Worm (Caenorhabditis elegans) whole organism, L3 larva: ENCODE data around the gene ZK177.11.

Source experiments
- R02D3.7 ChIP-seq: fragments of 150-350 bp; optimal IDR thresholded peaks from 2 replicates; lab custom pipeline; 2014; ENCODE audit warnings: missing biosample characterization, missing genetic modification characterization
- ZK546.5 ChIP-seq: sonication (generic microtip); optimal IDR thresholded peaks from 2 replicates; lab custom pipeline; 2017; ENCODE audit warnings: missing biosample characterization, missing genetic modification characterization
- ama-1 ChIP-seq: fragments of 150-350 bp; optimal IDR thresholded peaks from 2 replicates; lab custom pipeline; 2018
- ceh-16 ChIP-seq: sonication (generic microtip); optimal IDR thresholded peaks from 2 replicates; lab custom pipeline; 2017; ENCODE audit warnings: missing biosample characterization, missing genetic modification characterization
- ceh-28 ChIP-seq: fragments of 150-350 bp; optimal IDR thresholded peaks from 2 replicates; lab custom pipeline; 2014; ENCODE audit warnings: missing biosample characterization, missing genetic modification reagents, missing genetic modification characterization
- ceh-82 ChIP-seq: fragments of 150-350 bp; optimal IDR thresholded peaks from 2 replicates; lab custom pipeline; 2014; ENCODE audit warnings: missing biosample characterization, missing genetic modification characterization
- ceh-9 ChIP-seq: sonication (generic microtip); optimal IDR thresholded peaks from 2 replicates; lab custom pipeline; 2018; ENCODE audit warnings: missing biosample characterization, missing genetic modification characterization
- daf-12 ChIP-seq: fragments of 150-350 bp; optimal IDR thresholded peaks from 2 replicates; lab custom pipeline; 2014; ENCODE audit warnings: missing biosample characterization, missing genetic modification reagents, missing genetic modification characterization
- egl-5 ChIP-seq: fragments of 150-350 bp; optimal IDR thresholded peaks from 2 replicates; lab custom pipeline; 2017; ENCODE audit warnings: missing biosample characterization, missing genetic modification reagents, missing genetic modification characterization, inconsistent platforms
- elt-1 ChIP-seq: fragments of 150-350 bp; optimal IDR thresholded peaks from 2 replicates; lab custom pipeline; 2014; ENCODE audit warnings: missing biosample characterization, missing genetic modification characterization
- elt-2 ChIP-seq: sonication (generic microtip); optimal IDR thresholded peaks from 2 replicates; lab custom pipeline; 2016; ENCODE audit warnings: missing genetic modification reagents, mild to moderate bottlenecking, missing genetic modification characterization, missing compliant biosample characterization
- elt-3 ChIP-seq, 3 experiments: fragments of 150-350 bp in 1 of 3; sonication (generic microtip) in 2 of 3; optimal IDR thresholded peaks; 2 replicates in 2 of 3; 4 replicates in 1 of 3; lab custom pipeline; 2014 to 2017; ENCODE audit warnings: missing biosample characterization in 3 of 3, missing genetic modification characterization in 3 of 3
- eor-1 ChIP-seq, 2 experiments: fragments of 150-350 bp; optimal IDR thresholded peaks; 2 replicates each; lab custom pipeline; 2014 to 2018; ENCODE audit warnings: missing biosample characterization in 2 of 2, missing genetic modification characterization in 2 of 2
- fkh-2 ChIP-seq: fragments of 150-350 bp; optimal IDR thresholded peaks from 2 replicates; lab custom pipeline; 2014; ENCODE audit warnings: missing biosample characterization, missing genetic modification reagents, missing genetic modification characterization
- fos-1 ChIP-seq: fragments of 150-350 bp; optimal IDR thresholded peaks from 2 replicates; lab custom pipeline; 2014; ENCODE audit warnings: missing biosample characterization, missing genetic modification characterization
- hmg-11 ChIP-seq: sonication (generic microtip); optimal IDR thresholded peaks from 2 replicates; lab custom pipeline; 2016; ENCODE audit warnings: missing genetic modification characterization, missing compliant biosample characterization
- jun-1 ChIP-seq: fragments of 150-350 bp; optimal IDR thresholded peaks from 2 replicates; lab custom pipeline; 2014; ENCODE audit warnings: missing biosample characterization, missing genetic modification reagents, missing genetic modification characterization
- lin-15B ChIP-seq: fragments of 150-350 bp; optimal IDR thresholded peaks from 2 replicates; lab custom pipeline; 2014; ENCODE audit warnings: missing biosample characterization, missing genetic modification characterization
- lin-39 ChIP-seq: fragments of 150-350 bp; optimal IDR thresholded peaks from 2 replicates; lab custom pipeline; 2018; ENCODE audit warnings: missing biosample characterization, missing genetic modification reagents, missing genetic modification characterization
- lsy-12 ChIP-seq: sonication (generic microtip); optimal IDR thresholded peaks from 2 replicates; lab custom pipeline; 2016; ENCODE audit warnings: mild to moderate bottlenecking, missing genetic modification characterization, missing compliant biosample characterization
- mdl-1 ChIP-seq: fragments of 150-350 bp; optimal IDR thresholded peaks from 2 replicates; lab custom pipeline; 2014; ENCODE audit warnings: missing biosample characterization, missing genetic modification characterization
- mml-1 ChIP-seq: fragments of 150-350 bp; sonication (generic microtip); optimal IDR thresholded peaks from 3 replicates; lab custom pipeline; 2014; ENCODE audit warnings: missing biosample characterization, missing genetic modification characterization
- nfya-1 ChIP-seq: sonication (generic microtip); optimal IDR thresholded peaks from 2 replicates; lab custom pipeline; 2017; ENCODE audit warnings: missing genetic modification characterization, mild to moderate bottlenecking, missing compliant biosample characterization, antibody characterized with exemption, moderate library complexity; ENCODE audit not compliant: insufficient read depth
- nhr-12 ChIP-seq: fragments of 150-350 bp; optimal IDR thresholded peaks from 2 replicates; lab custom pipeline; 2014; ENCODE audit warnings: missing biosample characterization, missing genetic modification characterization
- nhr-237 ChIP-seq: fragments of 150-350 bp; optimal IDR thresholded peaks from 2 replicates; lab custom pipeline; 2014; ENCODE audit warnings: missing biosample characterization, missing genetic modification characterization
- nhr-67 ChIP-seq: fragments of 150-350 bp; optimal IDR thresholded peaks from 2 replicates; lab custom pipeline; 2014; ENCODE audit warnings: missing biosample characterization, missing genetic modification characterization
- nhr-76 ChIP-seq: fragments of 150-350 bp; sonication (generic microtip); optimal IDR thresholded peaks from 5 replicates; lab custom pipeline; 2014; ENCODE audit warnings: missing biosample characterization, missing genetic modification characterization
- nhr-77 ChIP-seq: fragments of 150-350 bp; optimal IDR thresholded peaks from 2 replicates; lab custom pipeline; 2014; ENCODE audit warnings: missing biosample characterization, missing genetic modification characterization
- pha-4 ChIP-seq: fragments of 150-350 bp; optimal IDR thresholded peaks from 2 replicates; lab custom pipeline; 2014; ENCODE audit warnings: missing biosample characterization, missing genetic modification reagents, missing genetic modification characterization
- pqm-1 ChIP-seq: fragments of 150-350 bp; optimal IDR thresholded peaks from 2 replicates; lab custom pipeline; 2017; ENCODE audit warnings: missing biosample characterization, missing genetic modification characterization, inconsistent platforms
- skn-1 ChIP-seq: fragments of 150-350 bp; optimal IDR thresholded peaks from 2 replicates; lab custom pipeline; 2014; ENCODE audit warnings: missing biosample characterization, missing genetic modification characterization
- snpc-4 ChIP-seq: fragments of 150-350 bp; optimal IDR thresholded peaks from 2 replicates; lab custom pipeline; 2014; ENCODE audit warnings: missing biosample characterization, missing genetic modification characterization
- unc-62 ChIP-seq: fragments of 150-350 bp; sonication (generic microtip); optimal IDR thresholded peaks from 4 replicates; lab custom pipeline; 2014; ENCODE audit warnings: missing biosample characterization, missing genetic modification reagents, missing genetic modification characterization
- zag-1 ChIP-seq: fragments of 150-350 bp; optimal IDR thresholded peaks from 2 replicates; lab custom pipeline; 2014; ENCODE audit warnings: missing biosample characterization, missing genetic modification characterization
- ztf-11 ChIP-seq: fragments of 150-350 bp; optimal IDR thresholded peaks from 2 replicates; lab custom pipeline; 2014; ENCODE audit warnings: missing biosample characterization, missing genetic modification characterization
- ztf-4 ChIP-seq: fragments of 150-350 bp; optimal IDR thresholded peaks from 2 replicates; lab custom pipeline; 2014; ENCODE audit warnings: missing biosample characterization, missing genetic modification characterization

Gene ZK177.11

DNA sequence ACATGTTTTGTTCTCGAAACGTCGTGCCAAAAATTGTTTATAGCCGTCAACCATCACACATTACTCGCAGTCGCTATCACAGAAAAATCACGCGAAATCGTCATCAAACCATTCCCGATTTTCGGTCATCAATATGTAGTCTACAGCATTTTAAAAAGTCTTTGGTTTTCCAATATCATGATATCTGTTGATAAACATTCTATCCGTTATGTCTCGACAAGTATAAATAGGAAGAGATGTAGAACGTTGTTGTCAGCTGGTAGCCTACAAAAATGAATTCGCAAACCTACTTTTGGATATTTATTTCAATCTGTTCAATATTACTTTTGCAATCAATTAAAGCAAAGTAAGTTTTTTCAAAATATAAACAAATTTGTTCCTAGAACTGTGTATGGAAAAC is 26.4 kb upstream of the ZK177.11 start, which contains the start of gene F12A10.1:
F12A10.1 (plus strand) TSS at position 166 of the 400 bp plus-strand sequence.
- no peak for TF ChIP-seq zag-1 (tag; lab: Kevin White, UChicago)
- TF ChIP-seq nhr-76 (tag; lab: Kevin White, UChicago), result no peak

- no peak for TF ChIP-seq jun-1 (tag; lab: Kevin White, UChicago)
- no peak for TF ChIP-seq nhr-77 (tag; lab: Kevin White, UChicago)
- no peak for TF ChIP-seq ceh-16
- no peak for TF ChIP-seq daf-12 (tag; lab: Kevin White, UChicago)
- no peak for TF ChIP-seq nhr-76 (tag; lab: Kevin White, UChicago)
- no peak for TF ChIP-seq ceh-9
- no peak for TF ChIP-seq skn-1 (tag; lab: Kevin White, UChicago)
- TF ChIP-seq eor-1 (tag; optimal IDR thresholded peaks at IDR 0.05; lab: Kevin White, UChicago), result no peak
Observed at ce11 chrII:5497541-5497940, 25.2 kb upstream of the ZK177.11 start.

ce11 chrII:5498156-5498739 is 24.5 kb upstream of the ZK177.11 start, which contains the start of the genes suex-1 and F12A10.9:
suex-1 (minus strand) TSS chrII:5498256.
F12A10.9 (plus strand) TSS chrII:5498689.
- TF ChIP-seq fkh-2, result no peak
- TF ChIP-seq pqm-1 (tag; lab: Kevin White, UChicago), result no peak
- no peak for TF ChIP-seq ama-1 (lab: Kevin White, UChicago)
- TF ChIP-seq elt-2, result no peak
- no peak for TF ChIP-seq nhr-12
- no peak for TF ChIP-seq pha-4 (tag; lab: Kevin White, UChicago)
- TF ChIP-seq unc-62 (GFP tag; lab: Kevin White, UChicago), result no peak
- TF ChIP-seq ztf-4 (tag; lab: Kevin White, UChicago), result no peak
- no peak for TF ChIP-seq lsy-12 (tag; lab: Kevin White, UChicago)
- TF ChIP-seq mdl-1, result no peak
- no peak for TF ChIP-seq R02D3.7 (tag; lab: Kevin White, UChicago)
- no peak for TF ChIP-seq nhr-67 (tag; lab: Kevin White, UChicago)
- TF ChIP-seq snpc-4 (tag; lab: Kevin White, UChicago), result no peak
- no peak for TF ChIP-seq ceh-28 (tag; lab: Kevin White, UChicago)
- no peak for TF ChIP-seq ceh-82 (tag; lab: Kevin White, UChicago)
- TF ChIP-seq hmg-11 (tag; lab: Kevin White, UChicago), result no peak
- TF ChIP-seq elt-3 (tag; optimal IDR thresholded peaks at IDR 0.05; lab: Kevin White, UChicago), result no peak
- TF ChIP-seq, all 47 proteins: peak for 0

ce11 chrII:5500470-5500869 is 22.3 kb upstream of the ZK177.11 start, which contains the start of gene fzy-1:
fzy-1 (plus strand) TSS chrII:5500770.
- no peak for TF ChIP-seq nhr-237
- TF ChIP-seq R02D3.7 (tag; lab: Kevin White, UChicago), result no peak
- no peak for TF ChIP-seq ztf-11
- TF ChIP-seq ZK546.5, result no peak
- TF ChIP-seq ceh-28 (tag; lab: Kevin White, UChicago), result no peak
- no peak for TF ChIP-seq lin-39 (tag; lab: Kevin White, UChicago)
- no peak for TF ChIP-seq egl-5
- no peak for TF ChIP-seq eor-1 (tag; optimal IDR thresholded peaks at IDR 0.05; lab: Kevin White, UChicago)
- TF ChIP-seq mdl-1, result no peak
- TF ChIP-seq, all 47 proteins: peak for 0

DNA sequence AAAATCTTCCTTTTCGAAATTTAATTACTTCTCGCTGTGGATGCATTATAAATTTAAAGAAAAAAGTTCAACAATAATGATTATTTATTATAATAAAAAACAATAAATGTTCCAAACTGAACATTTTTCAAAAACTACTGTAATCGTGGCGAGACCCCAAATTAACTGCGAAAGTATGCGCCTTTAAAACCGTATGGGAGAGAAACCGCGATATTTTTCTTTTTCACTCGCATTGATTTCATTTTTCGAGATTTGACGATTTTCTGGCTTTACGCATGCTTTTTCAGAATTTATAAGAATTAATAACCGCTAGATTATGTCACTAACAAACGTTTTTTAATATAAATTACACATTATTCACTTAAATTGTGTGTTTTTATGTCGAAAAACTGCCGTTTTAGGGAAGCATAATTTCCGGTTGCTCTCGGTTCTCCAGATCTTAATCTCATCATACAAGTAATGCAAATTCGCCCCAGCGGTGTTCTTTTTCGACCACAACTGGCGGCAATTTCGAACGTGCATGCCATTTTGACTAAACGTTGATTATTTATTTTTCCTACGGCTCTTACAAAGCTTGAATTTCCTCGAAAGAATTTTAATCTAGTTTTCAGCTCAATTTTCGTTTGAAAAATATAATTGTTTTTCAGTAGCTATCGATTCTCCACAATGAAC is 21.6 kb upstream of the ZK177.11 start, which contains the start of gene F12A10.8:
F12A10.8 (minus strand) TSS at position 79 of the 672 bp plus-strand sequence.
- TF ChIP-seq ceh-82 (tag; lab: Kevin White, UChicago), result no peak
- TF ChIP-seq nfya-1 (tag; lab: Kevin White, UChicago), result peak; percentile 44
- no peak for TF ChIP-seq mml-1 (tag; lab: Kevin White, UChicago)
- peak; percentile 5 for TF ChIP-seq elt-1 (tag; lab: Kevin White, UChicago)
- peak; percentile 76 for TF ChIP-seq lin-15B (tag; lab: Kevin White, UChicago)
- TF ChIP-seq lin-39 (tag; lab: Kevin White, UChicago), result peak; percentile 37
- no peak for TF ChIP-seq snpc-4 (tag; lab: Kevin White, UChicago)
- peak; percentile 13 for TF ChIP-seq elt-2
- TF ChIP-seq lsy-12 (tag; lab: Kevin White, UChicago), result no peak
- no peak for TF ChIP-seq fos-1 (tag; lab: Kevin White, UChicago)
- no peak for TF ChIP-seq nhr-12
